Fruit fly (Drosophila melanogaster) whole organism, embryonic: Measurements from ENCODE around the gene jhamt.

ENCODE experiments used
- C15 ChIP-seq: fragments of 200-800 bp; sonication (Bioruptor generic); IDR thresholded peaks from 3 replicates; pipeline ENCODE4 v1.3.6; 2022; ENCODE audit warnings: missing biosample characterization, missing genetic modification characterization
- CG14667 ChIP-seq: fragments of 200-800 bp; sonication (Bioruptor generic); IDR thresholded peaks from 2 replicates; pipeline ENCODE4 v1.3.6; 2022; ENCODE audit warnings: missing biosample characterization, missing genetic modification characterization
- CG15479 ChIP-seq: fragments of 200-800 bp; sonication (Bioruptor generic); optimal IDR thresholded peaks from 3 replicates; lab custom pipeline; 2019; ENCODE audit warnings: missing biosample characterization, mild to moderate bottlenecking, missing genetic modification characterization, moderate library complexity
- CG15696 ChIP-seq: fragments of 200-800 bp; sonication (Bioruptor generic); optimal IDR thresholded peaks from 2 replicates; lab custom pipeline; 2019; ENCODE audit warnings: missing biosample characterization, mild to moderate bottlenecking, missing genetic modification characterization, moderate library complexity
- CG16813 ChIP-seq: fragments of 200-800 bp; sonication (Bioruptor generic); IDR thresholded peaks from 3 replicates; pipeline ENCODE4 v1.3.6; 2022; ENCODE audit warnings: missing biosample characterization, missing genetic modification characterization; ENCODE audit not compliant: partially characterized antibody
- CG1792 ChIP-seq: fragments of 200-800 bp; sonication (Bioruptor generic); optimal IDR thresholded peaks from 2 replicates; lab custom pipeline; 2016; ENCODE audit warnings: missing biosample characterization, missing genetic modification characterization
- CG2875 ChIP-seq: fragments of 200-800 bp; sonication (Bioruptor generic); optimal IDR thresholded peaks from 2 replicates; lab custom pipeline; 2017; ENCODE audit warnings: missing biosample characterization, mild to moderate bottlenecking, missing genetic modification characterization, missing genetic modification reagents
- CG31224 ChIP-seq: fragments of 200-800 bp; sonication (Bioruptor generic); IDR thresholded peaks from 2 replicates; pipeline ENCODE4 v1.3.6; 2022; ENCODE audit warnings: missing biosample characterization, missing genetic modification characterization
- CG42726 ChIP-seq: fragments of 200-800 bp; sonication (Bioruptor generic); IDR thresholded peaks from 2 replicates; pipeline ENCODE4 v1.3.6; 2022; ENCODE audit warnings: missing biosample characterization, missing genetic modification characterization; ENCODE audit not compliant: partially characterized antibody
- CG43689 ChIP-seq: fragments of 200-800 bp; sonication (Bioruptor generic); IDR thresholded peaks from 2 replicates; pipeline ENCODE4 v1.3.6; 2022; ENCODE audit warnings: missing biosample characterization, missing genetic modification characterization
- CG5245 ChIP-seq: fragments of 200-800 bp; sonication (Bioruptor generic); optimal IDR thresholded peaks from 3 replicates; lab custom pipeline; 2016; ENCODE audit warnings: missing biosample characterization, missing genetic modification characterization
- CG6175 ChIP-seq: fragments of 200-800 bp; sonication (Bioruptor generic); IDR thresholded peaks from 3 replicates; pipeline ENCODE4 v1.3.6; 2022; ENCODE audit warnings: missing biosample characterization, missing genetic modification characterization
- CG6654 ChIP-seq: fragments of 200-800 bp; sonication (Bioruptor generic); optimal IDR thresholded peaks from 2 replicates; lab custom pipeline; 2017; ENCODE audit warnings: missing biosample characterization, mild to moderate bottlenecking, missing genetic modification characterization
- CG7372 ChIP-seq: fragments of 200-800 bp; sonication (Bioruptor generic); IDR thresholded peaks from 2 replicates; pipeline ENCODE4 v1.3.6; 2022; ENCODE audit warnings: missing biosample characterization, missing genetic modification characterization
- CG7839 ChIP-seq: fragments of 200-800 bp; sonication (Bioruptor generic); optimal IDR thresholded peaks from 3 replicates; lab custom pipeline; 2018; ENCODE audit warnings: missing biosample characterization, mild to moderate bottlenecking, missing genetic modification characterization, moderate library complexity
- CG7928 ChIP-seq: fragments of 200-800 bp; sonication (Bioruptor generic); optimal IDR thresholded peaks from 2 replicates; lab custom pipeline; 2017; ENCODE audit warnings: missing biosample characterization, mild to moderate bottlenecking, missing genetic modification characterization
- CG9876 ChIP-seq: fragments of 200-800 bp; sonication (Bioruptor generic); optimal IDR thresholded peaks from 2 replicates; lab custom pipeline; 2016; ENCODE audit warnings: missing biosample characterization, missing genetic modification characterization
- Chrac-16 ChIP-seq: fragments of 200-800 bp; sonication (Bioruptor generic); optimal IDR thresholded peaks from 3 replicates; lab custom pipeline; 2016; ENCODE audit warnings: missing biosample characterization, missing genetic modification characterization
- CoRest ChIP-seq: fragments of 200-800 bp; sonication (Bioruptor generic); optimal IDR thresholded peaks from 3 replicates; lab custom pipeline; 2018; ENCODE audit warnings: missing biosample characterization, mild to moderate bottlenecking, missing genetic modification characterization, moderate library complexity
- Dip2 ChIP-seq: fragments of 200-800 bp; sonication (Bioruptor generic); IDR thresholded peaks from 2 replicates; pipeline ENCODE4 v1.3.6; 2022; ENCODE audit warnings: missing biosample characterization, missing genetic modification characterization
- HLH3B ChIP-seq: fragments of 200-800 bp; sonication (Bioruptor generic); IDR thresholded peaks from 2 replicates; pipeline ENCODE4 v1.3.6; 2022; ENCODE audit warnings: missing biosample characterization, missing genetic modification characterization
- Med ChIP-seq: fragments of 200-800 bp; sonication (Bioruptor generic); peaks from one replicate; lab custom pipeline; 2016; ENCODE audit warnings: missing biosample characterization, missing genetic modification characterization, mild to moderate bottlenecking, inconsistent platforms, moderate library complexity
- Myb ChIP-seq: fragments of 200-800 bp; sonication (Bioruptor generic); optimal IDR thresholded peaks from 2 replicates; lab custom pipeline; 2016; ENCODE audit warnings: missing biosample characterization, missing genetic modification characterization
- Poxn ChIP-seq: fragments of 200-800 bp; sonication (Bioruptor generic); IDR thresholded peaks from 2 replicates; pipeline ENCODE4 v1.3.6; 2022; ENCODE audit warnings: missing biosample characterization, missing genetic modification characterization
- Side ChIP-seq: fragments of 200-800 bp; sonication (Bioruptor generic); optimal IDR thresholded peaks from 2 replicates; lab custom pipeline; 2016; ENCODE audit warnings: missing biosample characterization, missing genetic modification characterization
- Tbp ChIP-seq: fragments of >200 bp; optimal IDR thresholded peaks from 2 replicates; lab custom pipeline; 2018; ENCODE audit warnings: missing biosample characterization, missing genetic modification characterization
- bab2 ChIP-seq: fragments of 200-800 bp; sonication (Bioruptor generic); optimal IDR thresholded peaks from 2 replicates; lab custom pipeline; 2016; ENCODE audit warnings: missing biosample characterization, missing genetic modification characterization
- crc ChIP-seq: fragments of 200-800 bp; sonication (Bioruptor generic); optimal IDR thresholded peaks from 2 replicates; lab custom pipeline; 2016; ENCODE audit warnings: missing biosample characterization, missing genetic modification characterization
- croc ChIP-seq: fragments of 200-800 bp; sonication (Bioruptor generic); conservative IDR thresholded peaks from 3 replicates; pipeline ENCODE4 v1.3.6; 2022; ENCODE audit warnings: missing biosample characterization, missing genetic modification characterization
- crp ChIP-seq, 2 experiments: fragments of 200-800 bp; sonication (Bioruptor generic); optimal IDR thresholded peaks; 2 replicates in 1 of 2; 3 replicates in 1 of 2; lab custom pipeline; 2017; ENCODE audit warnings: missing biosample characterization in 2 of 2, missing genetic modification characterization in 2 of 2, mild to moderate bottlenecking in 1 of 2, moderate library complexity in 1 of 2
- dan ChIP-seq: fragments of 200-800 bp; sonication (Bioruptor generic); IDR thresholded peaks from 2 replicates; pipeline ENCODE4 v1.3.6; 2022; ENCODE audit warnings: missing biosample characterization, missing genetic modification characterization
- dmrt99B ChIP-seq: fragments of 200-800 bp; sonication (Bioruptor generic); optimal IDR thresholded peaks from 2 replicates; lab custom pipeline; 2018; ENCODE audit warnings: missing biosample characterization, mild to moderate bottlenecking, missing genetic modification characterization, moderate library complexity
- dysf ChIP-seq: fragments of 200-800 bp; sonication (Bioruptor generic); IDR thresholded peaks from 3 replicates; pipeline ENCODE4 v1.3.6; 2022; ENCODE audit warnings: missing biosample characterization, missing genetic modification characterization
- esg ChIP-seq: fragments of 200-800 bp; sonication (Bioruptor generic); conservative IDR thresholded peaks from 2 replicates; pipeline ENCODE4 v1.3.6; 2022; ENCODE audit warnings: missing biosample characterization, missing genetic modification characterization
- gce ChIP-seq: fragments of 200-800 bp; sonication (Bioruptor generic); IDR thresholded peaks from 3 replicates; pipeline ENCODE4 v1.3.6; 2022; ENCODE audit warnings: missing biosample characterization, missing genetic modification characterization
- grn ChIP-seq: fragments of 200-800 bp; sonication (Bioruptor generic); optimal IDR thresholded peaks from 3 replicates; lab custom pipeline; 2017; ENCODE audit warnings: missing biosample characterization, missing genetic modification characterization
- hbn ChIP-seq: fragments of 200-800 bp; sonication (Bioruptor generic); IDR thresholded peaks from 2 replicates; pipeline ENCODE4 v1.3.6; 2022; ENCODE audit warnings: missing biosample characterization, missing genetic modification characterization; ENCODE audit not compliant: partially characterized antibody
- her ChIP-seq: fragments of 200-800 bp; sonication (Bioruptor generic); optimal IDR thresholded peaks from 2 replicates; lab custom pipeline; 2016; ENCODE audit warnings: missing biosample characterization, missing genetic modification characterization
- ken ChIP-seq: fragments of 200-800 bp; sonication (Bioruptor generic); IDR thresholded peaks from 3 replicates; pipeline ENCODE4 v1.3.6; 2022; ENCODE audit warnings: missing biosample characterization, missing genetic modification characterization
- nom ChIP-seq: fragments of 200-800 bp; sonication (Bioruptor generic); optimal IDR thresholded peaks from 2 replicates; lab custom pipeline; 2017; ENCODE audit warnings: missing biosample characterization, missing genetic modification characterization, mild to moderate bottlenecking, moderate library complexity, missing genetic modification reagents
- odd ChIP-seq: fragments of 200-800 bp; sonication (Bioruptor generic); optimal IDR thresholded peaks from 2 replicates; lab custom pipeline; 2017; ENCODE audit warnings: missing biosample characterization, mild to moderate bottlenecking, missing genetic modification characterization
- pan ChIP-seq, 4 experiments: fragments of >200 bp in 3 of 4; fragments of 200-800 bp in 1 of 4; sonication (Bioruptor generic) in 1 of 4; optimal IDR thresholded peaks in 3 of 4; IDR thresholded peaks in 1 of 4; 2 replicates each; pipeline versions ENCODE4 v1.3.6 to Lab custom; 2017 to 2022; ENCODE audit warnings: missing biosample characterization in 2 of 4, missing genetic modification characterization in 2 of 4, mixed read lengths in 1 of 4
- prd ChIP-seq, 3 experiments: fragments of >200 bp in 2 of 3; fragments of 200-800 bp in 1 of 3; sonication (Bioruptor generic) in 1 of 3; optimal IDR thresholded peaks in 2 of 3; IDR thresholded peaks in 1 of 3; 2 replicates in 2 of 3; 3 replicates in 1 of 3; pipeline versions ENCODE4 v1.3.6 to Lab custom; 2017 to 2022; ENCODE audit warnings: missing biosample characterization in 1 of 3, missing genetic modification characterization in 1 of 3
- schlank ChIP-seq: fragments of 200-800 bp; sonication (Bioruptor generic); optimal IDR thresholded peaks from 2 replicates; lab custom pipeline; 2018; ENCODE audit warnings: missing biosample characterization, mild to moderate bottlenecking, missing genetic modification characterization
- shn ChIP-seq: fragments of 200-800 bp; sonication (Bioruptor generic); optimal IDR thresholded peaks from 3 replicates; lab custom pipeline; 2016; ENCODE audit warnings: missing biosample characterization, missing genetic modification characterization
- slou ChIP-seq: fragments of 200-800 bp; sonication (Bioruptor generic); optimal IDR thresholded peaks from 3 replicates; lab custom pipeline; 2016; ENCODE audit warnings: missing biosample characterization, missing genetic modification characterization
- unpg ChIP-seq: fragments of 200-800 bp; sonication (Bioruptor generic); optimal IDR thresholded peaks from 3 replicates; lab custom pipeline; 2018; ENCODE audit warnings: missing biosample characterization, mild to moderate bottlenecking, missing genetic modification characterization, moderate library complexity
- usp ChIP-seq: fragments of >200 bp; optimal IDR thresholded peaks from 2 replicates; lab custom pipeline; 2017; ENCODE audit warnings: missing biosample characterization, missing genetic modification characterization
- zen2 ChIP-seq: fragments of 200-800 bp; sonication (Bioruptor generic); IDR thresholded peaks from 3 replicates; pipeline ENCODE4 v1.3.6; 2022; ENCODE audit warnings: missing biosample characterization, missing genetic modification characterization; ENCODE audit not compliant: partially characterized antibody

jhamt gene

DNA sequence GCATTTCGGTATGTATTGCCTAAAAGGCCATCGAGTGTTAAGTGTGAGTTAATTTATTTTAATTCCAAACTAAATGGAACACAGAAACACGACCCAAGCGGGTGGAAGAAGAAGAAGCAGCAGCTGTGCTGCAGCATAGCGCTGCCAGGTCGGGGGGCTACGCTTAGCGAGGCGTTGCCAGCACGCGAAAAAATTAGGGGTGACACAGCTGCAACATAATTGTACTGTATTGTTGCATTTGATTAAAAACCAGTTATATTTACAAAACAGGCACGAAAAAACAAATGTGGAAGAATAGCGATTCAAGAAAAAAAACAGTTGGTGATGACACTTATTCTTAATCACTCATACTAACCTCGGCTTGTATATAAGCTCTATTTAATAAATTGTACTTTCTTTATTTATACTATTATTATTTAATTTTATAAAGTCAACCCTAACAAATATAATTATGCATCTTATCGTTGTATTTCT, 15.5 kb upstream of the jhamt start (continued):
- TF ChIP-seq esg (peak; percentile 72), Med (no peak), unpg (GFP tag; lab: Kevin White, UChicago) (no peak), C15 (GFP tag; lab: Robert Waterston, UW) (no peak), dmrt99B (tag; lab: Kevin White, UChicago) (no peak), bab2 (GFP tag; lab: Kevin White, UChicago) (peak; percentile 54), nom (no peak), CG15479 (GFP tag; lab: Kevin White, UChicago) (peak; percentile 23), ken (peak; percentile 79; the same call in 2 of the 3 replicates), CG9876 (peak; percentile 40), Tbp (GFP tag; lab: Kevin White, UChicago) (no peak), CG42726 (GFP tag; lab: Robert Waterston, UW) (0 out of 2 replicates have a peak, but pooled peaks have one; percentile 21), hbn (GFP tag; lab: Robert Waterston, UW) (peak; percentile 39), dysf (GFP tag; lab: Robert Waterston, UW) (peak; percentile 73), odd (no peak), CG7372 (GFP tag; lab: Robert Waterston, UW) (peak; percentile 47; the same call in 1 of the 2 replicates), shn (GFP tag; lab: Kevin White, UChicago) (peak; percentile 66), crc (GFP tag; lab: Kevin White, UChicago) (peak; percentile 29), CG14667 (peak; percentile 75; the same call in 1 of the 2 replicates), CG6654 (GFP tag; lab: Kevin White, UChicago) (peak; percentile 15), pan (optimal IDR thresholded peaks at IDR 0.05; lab: Kevin White, UChicago) (no peak), pan (GFP tag; optimal IDR thresholded peaks at IDR 0.05 in 1 of 2, IDR thresholded peaks at IDR 0.05 in 1 of 2) (peak in 1 of 2 experiments; percentile 82), CG1792 (no peak), crp (GFP tag; optimal IDR thresholded peaks at IDR 0.05; lab: Kevin White, UChicago) (peak in 1 of 2 experiments; percentile 79), slou (GFP tag; lab: Kevin White, UChicago) (peak; percentile 74), CG5245 (peak; percentile 49), CG2875 (GFP tag; lab: Kevin White, UChicago) (no peak), Myb (peak; percentile 65), CG7839 (peak; percentile 78), CG31224 (GFP tag; lab: Robert Waterston, UW) (peak; percentile 70), Poxn (GFP tag; lab: Robert Waterston, UW) (no peak), zen2 (GFP tag; lab: Robert Waterston, UW) (0 out of 3 replicates have a peak, but pooled peaks have one; percentile 59), CG16813 (peak; percentile 41; the same call in 2 of the 3 replicates), CG6175 (GFP tag; lab: Robert Waterston, UW) (peak; percentile 75), Chrac-16 (GFP tag; lab: Kevin White, UChicago) (peak; percentile 67), CG43689 (GFP tag; lab: Robert Waterston, UW) (peak; percentile 47; the same call in 1 of the 2 replicates), prd (optimal IDR thresholded peaks at IDR 0.05; lab: Kevin White, UChicago) (no peak), prd (GFP tag; IDR thresholded peaks at IDR 0.05; lab: Robert Waterston, UW) (peak; percentile 81), croc (GFP tag; lab: Robert Waterston, UW) (peak; percentile 53; the same call in 2 of the 3 replicates), usp (GFP tag; lab: Kevin White, UChicago) (no peak), CoRest (peak; percentile 82), schlank (peak; percentile 26), CG7928 (GFP tag; lab: Kevin White, UChicago) (no peak), gce (GFP tag; lab: Robert Waterston, UW) (peak; percentile 68; the same call in 1 of the 3 replicates), CG15696 (tag; lab: Kevin White, UChicago) (peak; percentile 59), dan (no peak), Side (peak; percentile 19), Dip2 (GFP tag; lab: Robert Waterston, UW) (no peak), HLH3B (GFP tag; lab: Robert Waterston, UW) (peak; percentile 80), grn (GFP tag; lab: Kevin White, UChicago) (no peak), her (GFP tag; lab: Kevin White, UChicago) (peak; percentile 49)
